Worm (Caenorhabditis elegans) whole organism, L4 larva: Measurements from ENCODE around the gene lips-17.
A peak's percentile ranks its signal among the peaks of the same experiment; 100 is the strongest.

ENCODE experiments used
- F26F4.8 ChIP-seq: fragments of 200-800 bp; sonication (Bioruptor generic); conservative IDR thresholded peaks from 2 replicates; pipeline ENCODE4 v1.3.6; 2022; ENCODE audit warnings: missing genetic modification characterization, missing compliant biosample characterization
- F49E8.2 ChIP-seq: sonication (generic microtip); optimal IDR thresholded peaks from 2 replicates; lab custom pipeline; 2016; ENCODE audit warnings: missing compliant biosample characterization, mild to moderate bottlenecking, missing genetic modification characterization, borderline replicate concordance
- R02D3.7 ChIP-seq: fragments of 150-350 bp; sonication (generic microtip); optimal IDR thresholded peaks from 3 replicates; lab custom pipeline; 2014; ENCODE audit warnings: missing biosample characterization, missing genetic modification characterization
- T26A8.4 ChIP-seq: fragments of 200-800 bp; sonication (Bioruptor generic); IDR thresholded peaks from 2 replicates; pipeline ENCODE4 v1.3.6; 2022; ENCODE audit warnings: missing genetic modification characterization, missing compliant biosample characterization
- Y48G9A.11 ChIP-seq: fragments of 200-800 bp; sonication (Bioruptor generic); IDR thresholded peaks from 2 replicates; pipeline ENCODE4 v1.3.6; 2022; ENCODE audit warnings: missing genetic modification reagents, missing genetic modification characterization, missing compliant biosample characterization
- ZK546.5 ChIP-seq, 2 experiments: sonication (generic microtip); optimal IDR thresholded peaks; 2 replicates each; lab custom pipeline; 2017; ENCODE audit warnings: missing biosample characterization in 2 of 2, missing genetic modification characterization in 2 of 2
- aha-1 ChIP-seq: fragments of 150-350 bp; peaks from one replicate; lab custom pipeline; 2014; ENCODE audit warnings: missing biosample characterization, missing genetic modification characterization
- arid-1 ChIP-seq: fragments of 200-800 bp; sonication (Bioruptor generic); conservative IDR thresholded peaks from 2 replicates; pipeline ENCODE4 v1.3.6; 2022; ENCODE audit warnings: missing genetic modification reagents, missing genetic modification characterization, missing compliant biosample characterization
- ceh-20 ChIP-seq: fragments of 200-800 bp; sonication (Bioruptor generic); IDR thresholded peaks from 2 replicates; pipeline ENCODE4 v1.3.6; 2022; ENCODE audit warnings: missing genetic modification reagents, missing genetic modification characterization, missing compliant biosample characterization
- ceh-28 ChIP-seq: fragments of 150-350 bp; optimal IDR thresholded peaks from 2 replicates; lab custom pipeline; 2014; ENCODE audit warnings: missing biosample characterization, missing genetic modification reagents, missing genetic modification characterization
- daf-12 ChIP-seq: fragments of 150-350 bp; optimal IDR thresholded peaks from 2 replicates; lab custom pipeline; 2014; ENCODE audit warnings: missing biosample characterization, missing genetic modification reagents, missing genetic modification characterization
- daf-16 ChIP-seq, 3 experiments: sonication (generic microtip); optimal IDR thresholded peaks; 2 replicates each; lab custom pipeline; 2016 to 2017; ENCODE audit warnings: missing genetic modification characterization in 3 of 3, missing genetic modification reagents in 3 of 3, mild to moderate bottlenecking in 2 of 3, missing compliant biosample characterization in 2 of 3, missing biosample characterization in 1 of 3, moderate library complexity in 1 of 3
- dmd-6 ChIP-seq: fragments of 200-800 bp; sonication (Bioruptor generic); IDR thresholded peaks from 2 replicates; pipeline ENCODE4 v1.3.6; 2022; ENCODE audit warnings: missing genetic modification reagents, missing genetic modification characterization, missing compliant biosample characterization
- dmd-8 ChIP-seq: fragments of 200-800 bp; sonication (Bioruptor generic); IDR thresholded peaks from 2 replicates; pipeline ENCODE4 v1.3.6; 2022; ENCODE audit warnings: missing genetic modification characterization, missing compliant biosample characterization
- dve-1 ChIP-seq: sonication (generic microtip); optimal IDR thresholded peaks from 2 replicates; lab custom pipeline; 2017; ENCODE audit warnings: antibody characterized with exemption, mild to moderate bottlenecking, missing genetic modification characterization, missing compliant biosample characterization; ENCODE audit not compliant: insufficient read depth
- egl-27 ChIP-seq: sonication (generic microtip); optimal IDR thresholded peaks from 3 replicates; lab custom pipeline; 2017; ENCODE audit warnings: missing biosample characterization, missing genetic modification reagents, missing genetic modification characterization
- hif-1 ChIP-seq, 2 experiments: sonication (generic microtip); optimal IDR thresholded peaks; 2 replicates each; lab custom pipeline; 2016 to 2017; ENCODE audit warnings: missing compliant biosample characterization in 2 of 2, missing genetic modification characterization in 2 of 2, missing genetic modification reagents in 2 of 2, missing genotype in 2 of 2, mild to moderate bottlenecking in 1 of 2
- hlh-11 ChIP-seq: fragments of 200-800 bp; sonication (Bioruptor generic); optimal IDR thresholded peaks from 2 replicates; lab custom pipeline; 2018; ENCODE audit warnings: mild to moderate bottlenecking, missing genetic modification characterization, missing compliant biosample characterization
- hlh-30 ChIP-seq: sonication (generic microtip); optimal IDR thresholded peaks from 2 replicates; lab custom pipeline; 2017; ENCODE audit warnings: antibody characterized with exemption, mild to moderate bottlenecking, missing genetic modification characterization, missing compliant biosample characterization; ENCODE audit not compliant: insufficient read depth
- lim-7 ChIP-seq: fragments of 200-800 bp; sonication (Bioruptor generic); IDR thresholded peaks from 2 replicates; pipeline ENCODE4 v1.3.6; 2022; ENCODE audit warnings: missing genetic modification characterization, missing compliant biosample characterization
- lin-1 ChIP-seq: fragments of 200-800 bp; sonication (Bioruptor generic); IDR thresholded peaks from 2 replicates; pipeline ENCODE4 v1.3.6; 2022; ENCODE audit warnings: missing genetic modification reagents, missing genetic modification characterization, missing compliant biosample characterization
- lir-3 ChIP-seq: sonication (generic microtip); optimal IDR thresholded peaks from 2 replicates; lab custom pipeline; 2016; ENCODE audit warnings: mild to moderate bottlenecking, missing genetic modification characterization, missing compliant biosample characterization
- madf-5 ChIP-seq, 2 experiments: fragments of 200-800 bp; sonication (Bioruptor generic); IDR thresholded peaks; 2 replicates each; pipeline ENCODE4 v1.3.6; 2022; ENCODE audit warnings: missing compliant biosample characterization in 2 of 2, missing genetic modification characterization in 2 of 2
- mdl-1 ChIP-seq, 2 experiments: fragments of 150-350 bp in 1 of 2; sonication (generic microtip) in 1 of 2; optimal IDR thresholded peaks; 2 replicates each; lab custom pipeline; 2014 to 2017; ENCODE audit warnings: missing biosample characterization in 2 of 2, missing genetic modification characterization in 2 of 2
- mes-2 ChIP-seq: sonication (generic microtip); optimal IDR thresholded peaks from 2 replicates; lab custom pipeline; 2016; ENCODE audit warnings: missing genotype, mild to moderate bottlenecking, missing genetic modification characterization, missing compliant biosample characterization; ENCODE audit not compliant: poor library complexity, severe bottlenecking
- mxl-3 ChIP-seq: fragments of 200-800 bp; sonication (Bioruptor generic); optimal IDR thresholded peaks from 2 replicates; lab custom pipeline; 2018; ENCODE audit warnings: mild to moderate bottlenecking, missing genetic modification characterization, missing compliant biosample characterization
- nhr-111 ChIP-seq: fragments of 200-800 bp; sonication (Bioruptor generic); optimal IDR thresholded peaks from 2 replicates; lab custom pipeline; 2018; ENCODE audit warnings: mild to moderate bottlenecking, missing genetic modification characterization, missing compliant biosample characterization
- nhr-25 ChIP-seq: sonication (generic microtip); optimal IDR thresholded peaks from 2 replicates; lab custom pipeline; 2017; ENCODE audit warnings: missing genetic modification characterization, mild to moderate bottlenecking, missing compliant biosample characterization, antibody characterized with exemption, moderate library complexity, borderline replicate concordance; ENCODE audit not compliant: insufficient read depth
- nhr-28 ChIP-seq: fragments of 150-350 bp; optimal IDR thresholded peaks from 2 replicates; lab custom pipeline; 2014; ENCODE audit warnings: missing biosample characterization, missing genetic modification characterization
- nhr-41 ChIP-seq: fragments of 200-800 bp; sonication (Bioruptor generic); IDR thresholded peaks from 2 replicates; pipeline ENCODE4 v1.3.6; 2022; ENCODE audit warnings: missing genetic modification reagents, missing genetic modification characterization, missing compliant biosample characterization
- nhr-48 ChIP-seq: sonication (generic microtip); optimal IDR thresholded peaks from 2 replicates; lab custom pipeline; 2016; ENCODE audit warnings: mild to moderate bottlenecking, missing genetic modification characterization, missing compliant biosample characterization
- nhr-6 ChIP-seq: fragments of 150-350 bp; optimal IDR thresholded peaks from 2 replicates; lab custom pipeline; 2014; ENCODE audit warnings: missing biosample characterization, missing genetic modification characterization
- nhr-76 ChIP-seq: fragments of 150-350 bp; optimal IDR thresholded peaks from 2 replicates; lab custom pipeline; 2014; ENCODE audit warnings: missing biosample characterization, missing genetic modification characterization
- php-3 ChIP-seq: fragments of 200-800 bp; sonication (Bioruptor generic); IDR thresholded peaks from 2 replicates; pipeline ENCODE4 v1.3.6; 2022; ENCODE audit warnings: missing genetic modification reagents, missing genetic modification characterization, missing compliant biosample characterization
- pqm-1 ChIP-seq: sonication (generic microtip); optimal IDR thresholded peaks from 2 replicates; lab custom pipeline; 2017; ENCODE audit warnings: missing biosample characterization, missing genetic modification characterization
- skn-1 ChIP-seq: fragments of 150-350 bp; optimal IDR thresholded peaks from 2 replicates; lab custom pipeline; 2014; ENCODE audit warnings: missing biosample characterization, missing genetic modification characterization
- snpc-4 ChIP-seq: fragments of 150-350 bp; optimal IDR thresholded peaks from 2 replicates; lab custom pipeline; 2014; ENCODE audit warnings: missing biosample characterization, missing genetic modification characterization
- tag-97 ChIP-seq: fragments of 200-800 bp; sonication (Bioruptor generic); IDR thresholded peaks from 2 replicates; pipeline ENCODE4 v1.3.6; 2022; ENCODE audit warnings: missing genetic modification characterization, missing compliant biosample characterization
- unc-130 ChIP-seq: sonication (generic microtip); optimal IDR thresholded peaks from 2 replicates; lab custom pipeline; 2016; ENCODE audit warnings: missing genetic modification reagents, missing genetic modification characterization, missing compliant biosample characterization
- unc-62 ChIP-seq, 3 experiments: fragments of 150-350 bp in 1 of 3; sonication (generic microtip); optimal IDR thresholded peaks in 2 of 3; peaks in 1 of 3; 1 replicate in 1 of 3; 2 replicates in 2 of 3; lab custom pipeline; 2014 to 2017; ENCODE audit warnings: missing biosample characterization in 3 of 3, missing genetic modification characterization in 3 of 3, missing genetic modification reagents in 3 of 3, missing genotype in 1 of 3
- zfp-2 ChIP-seq: sonication (generic microtip); optimal IDR thresholded peaks from 2 replicates; lab custom pipeline; 2016; ENCODE audit warnings: mild to moderate bottlenecking, missing genetic modification characterization, missing compliant biosample characterization
- zip-2 ChIP-seq: fragments of 150-350 bp; optimal IDR thresholded peaks from 2 replicates; lab custom pipeline; 2014; ENCODE audit warnings: missing biosample characterization, missing genetic modification characterization
- ztf-11 ChIP-seq: fragments of 150-350 bp; optimal IDR thresholded peaks from 2 replicates; lab custom pipeline; 2014; ENCODE audit warnings: missing biosample characterization, missing genetic modification characterization

Gene lips-17

DNA sequence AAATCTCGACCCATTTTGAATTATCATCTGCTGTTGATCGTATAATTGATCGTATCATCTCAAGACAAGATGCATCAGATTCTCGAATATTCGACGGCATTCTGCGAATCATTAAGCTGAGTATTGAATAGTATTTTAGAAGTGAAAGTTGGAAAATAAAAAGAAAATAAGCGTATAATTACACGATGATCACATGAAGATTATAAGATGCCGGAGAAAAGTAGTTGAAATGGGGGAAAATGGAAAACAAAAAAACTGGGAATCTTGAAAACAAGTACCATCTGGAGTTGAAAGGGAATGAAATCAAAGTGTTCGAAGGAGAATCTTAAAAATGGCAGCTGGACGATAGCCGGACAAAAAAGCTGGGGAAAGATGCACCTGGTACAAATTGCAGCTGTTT, 12.4 kb downstream of the lips-17 start, which contains the start of gene R07G3.8:
Gene R07G3.8 (minus strand): TSS at position 101 of the 400 bp plus-strand sequence.
- TF ChIP-seq ceh-28 = no peak
- no peak for TF ChIP-seq pqm-1
- no peak for TF ChIP-seq hif-1 (tag; optimal IDR thresholded peaks at IDR 0.05; lab: Kevin White, UChicago)
- TF ChIP-seq nhr-6 (tag; lab: Kevin White, UChicago) = no peak
- no peak for TF ChIP-seq R02D3.7 (tag; lab: Kevin White, UChicago)
- TF ChIP-seq ZK546.5 (tag; optimal IDR thresholded peaks at IDR 0.05; lab: Kevin White, UChicago) = no peak
- TF ChIP-seq egl-27 = no peak
- no peak for TF ChIP-seq lir-3
- TF ChIP-seq nhr-25 (tag; lab: Kevin White, UChicago) = no peak
- no peak for TF ChIP-seq tag-97 (GFP tag; lab: Robert Waterston, UW)

DNA sequence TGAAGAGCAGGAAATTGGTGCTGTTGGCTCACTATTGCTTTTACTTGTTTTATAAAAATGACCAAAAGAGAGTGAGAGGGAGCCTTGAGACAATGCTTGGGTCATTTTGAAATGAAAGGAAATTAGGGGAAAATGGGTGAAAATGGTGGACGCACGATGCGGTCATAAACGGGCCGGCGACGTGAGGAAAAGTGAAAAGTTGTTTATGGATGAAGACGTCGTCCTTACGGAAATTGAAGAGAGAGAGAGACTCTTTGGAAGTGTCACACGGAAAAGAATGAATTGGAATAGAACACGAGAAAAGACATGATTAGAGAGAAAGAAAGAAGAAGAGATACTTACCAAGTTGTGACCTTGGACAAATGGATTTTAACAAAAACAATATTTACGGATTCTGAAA, 13.5 kb downstream of the lips-17 start:
- TF ChIP-seq aha-1 (tag; lab: Kevin White, UChicago) (peak; percentile 20), mdl-1 (tag; optimal IDR thresholded peaks at IDR 0.05; lab: Kevin White, UChicago) (peak in 1 of 2 experiments; percentile 19), hlh-30 (peak; percentile 57), unc-62 (GFP tag; optimal IDR thresholded peaks at IDR 0.05 in 1 of 2; lab: Kevin White, UChicago) (peak in 1 of 2 experiments; percentile 70), unc-62 (tag; optimal IDR thresholded peaks at IDR 0.05; lab: Kevin White, UChicago) (no peak), nhr-28 (tag; lab: Kevin White, UChicago) (no peak)

DNA sequence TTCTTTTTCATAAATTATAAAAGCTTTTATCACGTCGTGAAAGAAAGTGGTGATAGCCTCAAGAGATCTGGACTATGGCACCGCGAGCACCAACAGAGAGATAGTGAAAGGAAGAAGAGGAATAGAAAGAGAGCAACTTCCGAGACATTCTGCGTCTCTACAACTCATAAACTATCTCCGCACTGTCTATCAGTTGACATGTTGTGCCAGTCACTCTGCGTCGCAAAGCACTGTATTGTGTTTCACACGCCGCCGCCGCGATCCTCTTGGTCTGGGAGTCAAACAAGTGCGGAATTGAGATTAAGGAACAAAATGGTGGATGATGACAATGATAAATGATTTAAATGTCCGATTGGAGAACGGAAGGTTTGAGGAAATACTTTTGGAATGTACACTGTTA, 15.4 kb downstream of the lips-17 start:
- TF ChIP-seq skn-1 (tag; lab: Kevin White, UChicago) (no peak), zfp-2 (tag; lab: Kevin White, UChicago) (no peak), F26F4.8 (GFP tag; lab: Robert Waterston, UW) (no peak), madf-5 (GFP tag; IDR thresholded peaks at IDR 0.05; lab: Robert Waterston, UW) (no peak), lim-7 (GFP tag; lab: Robert Waterston, UW) (no peak), snpc-4 (tag; lab: Kevin White, UChicago) (no peak), arid-1 (GFP tag; lab: Robert Waterston, UW) (no peak), ztf-11 (no peak), hlh-11 (tag; lab: Kevin White, UChicago) (peak; percentile 80), T26A8.4 (0 out of 2 replicates have a peak, but pooled peaks have one; percentile 42), ceh-20 (GFP tag; lab: Robert Waterston, UW) (0 out of 2 replicates have a peak, but pooled peaks have one; percentile 14), mes-2 (tag; lab: Kevin White, UChicago) (peak; percentile 42), php-3 (GFP tag; lab: Robert Waterston, UW) (0 out of 2 replicates have a peak, but pooled peaks have one; percentile 11), hif-1 (tag; optimal IDR thresholded peaks at IDR 0.05; lab: Kevin White, UChicago) (peak in 1 of 2 experiments; percentile 28), lin-1 (GFP tag; lab: Robert Waterston, UW) (0 out of 2 replicates have a peak, but pooled peaks have one; percentile 40), nhr-41 (GFP tag; lab: Robert Waterston, UW) (no peak), mxl-3 (GFP tag; lab: Kevin White, UChicago) (peak; percentile 67), nhr-76 (tag; lab: Kevin White, UChicago) (no peak), Y48G9A.11 (GFP tag; lab: Robert Waterston, UW) (no peak), nhr-28 (tag; lab: Kevin White, UChicago) (peak; percentile 33), aha-1 (tag; lab: Kevin White, UChicago) (peak; percentile 77), daf-16 (GFP tag; optimal IDR thresholded peaks at IDR 0.05; lab: Kevin White, UChicago) (peak in 1 of 2 experiments; percentile 25), daf-16 (tag; optimal IDR thresholded peaks at IDR 0.05; lab: Kevin White, UChicago) (peak; percentile 68), daf-12 (no peak), dmd-6 (GFP tag; lab: Robert Waterston, UW) (peak; percentile 51; the same call in 1 of the 2 replicates), F49E8.2 (tag; lab: Kevin White, UChicago) (no peak), nhr-48 (peak; percentile 25), nhr-111 (GFP tag; lab: Kevin White, UChicago) (no peak), egl-27 (no peak), unc-130 (GFP tag; lab: Kevin White, UChicago) (no peak), zip-2 (tag; lab: Kevin White, UChicago) (no peak), unc-62 (GFP tag; optimal IDR thresholded peaks at IDR 0.05 in 1 of 2; lab: Kevin White, UChicago) (peak in 1 of 2 experiments; percentile 96), unc-62 (tag; optimal IDR thresholded peaks at IDR 0.05; lab: Kevin White, UChicago) (no peak), mdl-1 (tag; optimal IDR thresholded peaks at IDR 0.05; lab: Kevin White, UChicago) (peak in 1 of 2 experiments; percentile 41), hlh-30 (peak; percentile 51), dmd-8 (GFP tag; lab: Robert Waterston, UW) (0 out of 2 replicates have a peak, but pooled peaks have one; percentile 15), dve-1 (tag; lab: Kevin White, UChicago) (peak; percentile 74)
